Fruit fly (Drosophila melanogaster) whole organism, embryonic: ENCODE results near the gene Vha36-3.

Source experiments
- Abd-B ChIP-seq: fragments of 200-800 bp; sonication (Bioruptor generic); optimal IDR thresholded peaks from 2 replicates; lab custom pipeline; 2018; ENCODE audit warnings: missing biosample characterization, mild to moderate bottlenecking, missing genetic modification characterization, moderate library complexity
- Atf-2 ChIP-seq: fragments of 200-800 bp; sonication (Bioruptor generic); optimal IDR thresholded peaks from 2 replicates; lab custom pipeline; 2016; ENCODE audit warnings: missing biosample characterization, missing genetic modification characterization
- Bteb2 ChIP-seq: fragments of 200-800 bp; sonication (Bioruptor generic); optimal IDR thresholded peaks from 2 replicates; lab custom pipeline; 2016; ENCODE audit warnings: missing biosample characterization, missing genetic modification characterization
- CG10462 ChIP-seq: fragments of 200-800 bp; sonication (Bioruptor generic); optimal IDR thresholded peaks from 2 replicates; lab custom pipeline; 2016; ENCODE audit warnings: missing biosample characterization, missing genetic modification characterization
- CG10543 ChIP-seq: fragments of 200-800 bp; sonication (Bioruptor generic); optimal IDR thresholded peaks from 3 replicates; lab custom pipeline; 2017; ENCODE audit warnings: missing biosample characterization, mild to moderate bottlenecking, missing genetic modification characterization, moderate library complexity
- CG11504 ChIP-seq: fragments of 200-800 bp; sonication (Bioruptor generic); optimal IDR thresholded peaks from 3 replicates; lab custom pipeline; 2019; ENCODE audit warnings: missing biosample characterization, mild to moderate bottlenecking, missing genetic modification characterization, moderate library complexity
- CG11560 ChIP-seq: fragments of 200-800 bp; sonication (Bioruptor generic); IDR thresholded peaks from 3 replicates; pipeline ENCODE4 v1.3.6; 2022; ENCODE audit warnings: missing biosample characterization, missing genetic modification characterization
- CG1233 ChIP-seq: fragments of 200-800 bp; sonication (Bioruptor generic); optimal IDR thresholded peaks from 4 replicates; lab custom pipeline; 2018; ENCODE audit warnings: missing biosample characterization, mild to moderate bottlenecking, missing genetic modification characterization
- CG12942 ChIP-seq: fragments of 200-800 bp; sonication (Bioruptor generic); optimal IDR thresholded peaks from 3 replicates; lab custom pipeline; 2016; ENCODE audit warnings: missing biosample characterization, missing genetic modification characterization
- CG13424 ChIP-seq: fragments of 200-800 bp; sonication (Bioruptor generic); optimal IDR thresholded peaks from 2 replicates; lab custom pipeline; 2019; ENCODE audit warnings: missing biosample characterization, mild to moderate bottlenecking, missing genetic modification characterization, moderate library complexity
- CG14441 ChIP-seq: fragments of 200-800 bp; sonication (Bioruptor generic); IDR thresholded peaks from 2 replicates; pipeline ENCODE4 v1.3.6; 2022; ENCODE audit warnings: missing biosample characterization, missing genetic modification characterization
- CG14860 ChIP-seq: fragments of 200-800 bp; sonication (Bioruptor generic); IDR thresholded peaks from 3 replicates; pipeline ENCODE4 v1.3.6; 2022; ENCODE audit warnings: missing biosample characterization, missing genetic modification characterization; ENCODE audit not compliant: partially characterized antibody
- CG15073 ChIP-seq: fragments of 200-800 bp; sonication (Bioruptor generic); optimal IDR thresholded peaks from 2 replicates; lab custom pipeline; 2016; ENCODE audit warnings: missing biosample characterization, missing genetic modification characterization
- CG1792 ChIP-seq: fragments of 200-800 bp; sonication (Bioruptor generic); optimal IDR thresholded peaks from 2 replicates; lab custom pipeline; 2016; ENCODE audit warnings: missing biosample characterization, missing genetic modification characterization
- CG18764 ChIP-seq: fragments of 200-800 bp; sonication (Bioruptor generic); optimal IDR thresholded peaks from 3 replicates; lab custom pipeline; 2016; ENCODE audit warnings: missing biosample characterization, missing genetic modification characterization
- CG3065 ChIP-seq: fragments of 200-800 bp; sonication (Bioruptor generic); optimal IDR thresholded peaks from 2 replicates; lab custom pipeline; 2016; ENCODE audit warnings: missing biosample characterization, missing genetic modification characterization
- CG31441 ChIP-seq: fragments of 200-800 bp; sonication (Bioruptor generic); IDR thresholded peaks from 2 replicates; pipeline ENCODE4 v1.3.6; 2022; ENCODE audit warnings: missing biosample characterization, missing genetic modification characterization
- CG6683 ChIP-seq: fragments of 200-800 bp; sonication (Bioruptor generic); optimal IDR thresholded peaks from 2 replicates; lab custom pipeline; 2017; ENCODE audit warnings: missing biosample characterization, mild to moderate bottlenecking, missing genetic modification characterization, missing genetic modification reagents
- CG6854 ChIP-seq: fragments of 200-800 bp; sonication (Bioruptor generic); optimal IDR thresholded peaks from 3 replicates; lab custom pipeline; 2017; ENCODE audit warnings: missing biosample characterization, mild to moderate bottlenecking, missing genetic modification characterization
- CG8281 ChIP-seq: fragments of 200-800 bp; sonication (Bioruptor generic); optimal IDR thresholded peaks from 2 replicates; lab custom pipeline; 2018; ENCODE audit warnings: missing biosample characterization, mild to moderate bottlenecking, missing genetic modification characterization, moderate library complexity
- CG9437 ChIP-seq: fragments of 200-800 bp; sonication (Bioruptor generic); optimal IDR thresholded peaks from 2 replicates; lab custom pipeline; 2018; ENCODE audit warnings: missing biosample characterization, mild to moderate bottlenecking, missing genetic modification characterization
- CG9727 ChIP-seq: fragments of 200-800 bp; sonication (Bioruptor generic); optimal IDR thresholded peaks from 3 replicates; lab custom pipeline; 2017; ENCODE audit warnings: missing biosample characterization, mild to moderate bottlenecking, missing genetic modification characterization
- CG9876 ChIP-seq: fragments of 200-800 bp; sonication (Bioruptor generic); optimal IDR thresholded peaks from 2 replicates; lab custom pipeline; 2016; ENCODE audit warnings: missing biosample characterization, missing genetic modification characterization
- CG9932 ChIP-seq: fragments of 200-800 bp; sonication (Bioruptor generic); IDR thresholded peaks from 2 replicates; pipeline ENCODE4 v1.3.6; 2022; ENCODE audit warnings: missing biosample characterization, missing genetic modification characterization
- CTCF ChIP-seq: fragments of 200-800 bp; sonication (Bioruptor generic); optimal IDR thresholded peaks from 2 replicates; lab custom pipeline; 2017; ENCODE audit warnings: missing biosample characterization, mild to moderate bottlenecking, missing genetic modification characterization, moderate library complexity
- Dbx ChIP-seq: fragments of 200-800 bp; sonication (Bioruptor generic); IDR thresholded peaks from 3 replicates; pipeline ENCODE4 v1.3.6; 2022; ENCODE audit warnings: missing biosample characterization, missing genetic modification characterization
- Doc3 ChIP-seq: fragments of 200-800 bp; sonication (Bioruptor generic); IDR thresholded peaks from 3 replicates; pipeline ENCODE4 v1.3.6; 2022; ENCODE audit warnings: missing biosample characterization, missing genetic modification characterization; ENCODE audit not compliant: partially characterized antibody
- Ets65A ChIP-seq: fragments of 200-800 bp; sonication (Bioruptor generic); peaks from one replicate; lab custom pipeline; 2016; ENCODE audit warnings: missing biosample characterization, missing genetic modification characterization
- Ets97D ChIP-seq: fragments of 200-800 bp; sonication (Bioruptor generic); optimal IDR thresholded peaks from 3 replicates; lab custom pipeline; 2016; ENCODE audit warnings: missing biosample characterization, missing genetic modification characterization
- GATAe ChIP-seq: fragments of 200-800 bp; sonication (Bioruptor generic); conservative IDR thresholded peaks from 2 replicates; pipeline ENCODE4 v1.3.6; 2022; ENCODE audit warnings: missing biosample characterization, missing genetic modification characterization
- Hr78 ChIP-seq, 2 experiments: fragments of 200-800 bp in 1 of 2; fragments of >200 bp in 1 of 2; sonication (Bioruptor generic) in 1 of 2; optimal IDR thresholded peaks; 2 replicates each; lab custom pipeline; 2017 to 2019; ENCODE audit warnings: missing biosample characterization in 2 of 2, missing genetic modification characterization in 2 of 2, mild to moderate bottlenecking in 1 of 2, moderate library complexity in 1 of 2
- Lpt ChIP-seq: fragments of >200 bp; optimal IDR thresholded peaks from 2 replicates; lab custom pipeline; 2018; ENCODE audit warnings: missing biosample characterization, missing genetic modification characterization
- Mes4 ChIP-seq: fragments of 200-800 bp; sonication (Bioruptor generic); optimal IDR thresholded peaks from 2 replicates; lab custom pipeline; 2016; ENCODE audit warnings: missing biosample characterization, missing genetic modification characterization
- Nf-YA ChIP-seq: fragments of 200-800 bp; sonication (Bioruptor generic); IDR thresholded peaks from 2 replicates; pipeline ENCODE4 v1.3.6; 2022; ENCODE audit warnings: missing biosample characterization, missing genetic modification characterization
- ab ChIP-seq: fragments of 200-800 bp; sonication (Bioruptor generic); optimal IDR thresholded peaks from 2 replicates; lab custom pipeline; 2016; ENCODE audit warnings: missing biosample characterization, missing genetic modification characterization
- ac ChIP-seq: fragments of 200-800 bp; sonication (Bioruptor generic); optimal IDR thresholded peaks from 3 replicates; lab custom pipeline; 2017; ENCODE audit warnings: missing biosample characterization, mild to moderate bottlenecking, missing genetic modification characterization
- bsh ChIP-seq, 2 experiments: fragments of 200-800 bp; sonication (Bioruptor generic); optimal IDR thresholded peaks; 2 replicates each; lab custom pipeline; 2017 to 2018; ENCODE audit warnings: mild to moderate bottlenecking in 2 of 2, missing biosample characterization in 2 of 2, missing genetic modification characterization in 2 of 2, moderate library complexity in 1 of 2
- disco-r ChIP-seq: fragments of 200-800 bp; sonication (Bioruptor generic); optimal IDR thresholded peaks from 2 replicates; lab custom pipeline; 2016; ENCODE audit warnings: missing biosample characterization, missing genetic modification characterization
- eyg ChIP-seq: fragments of 200-800 bp; sonication (Bioruptor generic); optimal IDR thresholded peaks from 3 replicates; lab custom pipeline; 2016; ENCODE audit warnings: missing biosample characterization, missing genetic modification characterization
- fd3F ChIP-seq: fragments of 200-800 bp; sonication (Bioruptor generic); optimal IDR thresholded peaks from 2 replicates; lab custom pipeline; 2018; ENCODE audit warnings: missing biosample characterization, mild to moderate bottlenecking, missing genetic modification characterization, moderate library complexity
- gcm2 ChIP-seq: fragments of 200-800 bp; sonication (Bioruptor generic); optimal IDR thresholded peaks from 2 replicates; lab custom pipeline; 2016; ENCODE audit warnings: missing biosample characterization, missing genetic modification characterization
- hth ChIP-seq: fragments of >200 bp; optimal IDR thresholded peaks from 2 replicates; lab custom pipeline; 2017; ENCODE audit warnings: inconsistent platforms
- kay ChIP-seq: fragments of 200-800 bp; sonication (Bioruptor generic); optimal IDR thresholded peaks from 2 replicates; lab custom pipeline; 2016; ENCODE audit warnings: missing biosample characterization, missing genetic modification characterization
- kni ChIP-seq: fragments of 200-800 bp; sonication (Bioruptor generic); optimal IDR thresholded peaks from 3 replicates; lab custom pipeline; 2017; ENCODE audit warnings: mild to moderate bottlenecking, missing biosample characterization, missing genetic modification reagents, missing genetic modification characterization
- luna ChIP-seq: fragments of 200-800 bp; sonication (Bioruptor generic); optimal IDR thresholded peaks from 2 replicates; lab custom pipeline; 2016; ENCODE audit warnings: missing biosample characterization, missing genetic modification characterization
- nerfin-1 ChIP-seq: fragments of 200-800 bp; sonication (Bioruptor generic); optimal IDR thresholded peaks from 3 replicates; lab custom pipeline; 2019; ENCODE audit warnings: missing biosample characterization, mild to moderate bottlenecking, missing genetic modification characterization, moderate library complexity
- pzg ChIP-seq: fragments of 200-800 bp; sonication (Bioruptor generic); optimal IDR thresholded peaks from 3 replicates; lab custom pipeline; 2018; ENCODE audit warnings: missing biosample characterization, mild to moderate bottlenecking, missing genetic modification characterization, moderate library complexity
- row ChIP-seq: fragments of 200-800 bp; sonication (Bioruptor generic); IDR thresholded peaks from 3 replicates; pipeline ENCODE4 v1.3.6; 2022; ENCODE audit warnings: missing biosample characterization, missing genetic modification characterization
- scrt ChIP-seq: fragments of 200-800 bp; sonication (Bioruptor generic); optimal IDR thresholded peaks from 2 replicates; lab custom pipeline; 2018; ENCODE audit warnings: missing biosample characterization, mild to moderate bottlenecking, missing genetic modification characterization, moderate library complexity
- sens ChIP-seq: fragments of 200-800 bp; sonication (Bioruptor generic); peaks from one replicate; lab custom pipeline; 2016; ENCODE audit warnings: missing biosample characterization, missing genetic modification characterization
- slbo ChIP-seq: fragments of 200-800 bp; sonication (Bioruptor generic); IDR thresholded peaks from 2 replicates; pipeline ENCODE4 v1.3.6; 2022; ENCODE audit warnings: missing biosample characterization, missing genetic modification characterization
- stc ChIP-seq: fragments of 200-800 bp; sonication (Bioruptor generic); IDR thresholded peaks from 2 replicates; pipeline ENCODE4 v1.3.6; 2022; ENCODE audit warnings: missing biosample characterization, missing genetic modification characterization

The Vha36-3 gene

dm6 chrX:2619651-2620050, 39.3 kb upstream of the Vha36-3 start, which contains the start of the genes Tsp3A and Seipin (continued):
- TF ChIP-seq CG31441 (GFP tag; lab: Robert Waterston, UW) (no peak; the same call in 1 of the 2 replicates), luna (GFP tag; lab: Kevin White, UChicago) (peak; percentile 60), CG1233 (GFP tag; lab: Kevin White, UChicago) (peak; percentile 83), CG13424 (peak; percentile 81), CG9437 (GFP tag; lab: Kevin White, UChicago) (peak; percentile 52), CG10543 (peak; percentile 70), CG6854 (GFP tag; lab: Kevin White, UChicago) (peak; percentile 86), Nf-YA (GFP tag; lab: Robert Waterston, UW) (peak; percentile 67), Lpt (GFP tag; lab: Kevin White, UChicago) (no peak), CG15073 (no peak), Ets97D (GFP tag; lab: Kevin White, UChicago) (peak; percentile 58), Ets65A (GFP tag; lab: Kevin White, UChicago) (peak; percentile 89), disco-r (GFP tag; lab: Kevin White, UChicago) (peak; percentile 77), CG9932 (peak; percentile 81), CG1792 (GFP tag; lab: Kevin White, UChicago) (peak; percentile 74), bsh (GFP tag; optimal IDR thresholded peaks at IDR 0.05; lab: Kevin White, UChicago) (peak; percentile 68 to 78), fd3F (GFP tag; lab: Kevin White, UChicago) (peak; percentile 77), hth (no peak), GATAe (peak; percentile 80), CG9876 (GFP tag; lab: Kevin White, UChicago) (peak; percentile 68), kni (GFP tag; lab: Kevin White, UChicago) (peak; percentile 20), nerfin-1 (peak; percentile 67), Bteb2 (GFP tag; lab: Kevin White, UChicago) (peak; percentile 68), Atf-2 (GFP tag; lab: Kevin White, UChicago) (peak; percentile 64), Dbx (peak; percentile 86), Doc3 (GFP tag; lab: Robert Waterston, UW) (peak; percentile 60), CG8281 (peak; percentile 53), CG6683 (GFP tag; lab: Kevin White, UChicago) (peak; percentile 71), eyg (peak; percentile 86), CG18764 (GFP tag; lab: Kevin White, UChicago) (no peak), scrt (peak; percentile 92), slbo (GFP tag; lab: Robert Waterston, UW) (peak; percentile 93), ac (GFP tag; lab: Kevin White, UChicago) (no peak), Mes4 (GFP tag; lab: Kevin White, UChicago) (peak; percentile 74), Hr78 (GFP tag; optimal IDR thresholded peaks at IDR 0.05; lab: Kevin White, UChicago) (peak in 1 of 2 experiments; percentile 71), CG3065 (GFP tag; lab: Kevin White, UChicago) (no peak), CG11560 (tag; lab: Robert Waterston, UW) (peak; percentile 65; the same call in 2 of the 3 replicates), ab (GFP tag; lab: Kevin White, UChicago) (no peak), CG9727 (GFP tag; lab: Kevin White, UChicago) (peak; percentile 80), CG10462 (GFP tag; lab: Kevin White, UChicago) (peak; percentile 46), gcm2 (peak; percentile 58), CG11504 (tag; lab: Kevin White, UChicago) (no peak), Abd-B (peak; percentile 65), pzg (GFP tag; lab: Kevin White, UChicago) (peak; percentile 48), CG12942 (peak; percentile 73), kay (GFP tag; lab: Kevin White, UChicago) (peak; percentile 66), CTCF (GFP tag; lab: Kevin White, UChicago) (peak; percentile 39), row (GFP tag; lab: Robert Waterston, UW) (peak; percentile 91), stc (GFP tag; lab: Robert Waterston, UW) (peak; percentile 93), CG14860 (GFP tag; lab: Robert Waterston, UW) (no peak), CG14441 (GFP tag; lab: Robert Waterston, UW) (peak; percentile 93), sens (GFP tag; lab: Kevin White, UChicago) (peak; percentile 89)
